Worm (Caenorhabditis elegans) whole organism, L1 larva: ENCODE results near the gene W09H1.4.

Source experiments
- C04F5.9 ChIP-seq: sonication (generic microtip); optimal IDR thresholded peaks from 2 replicates; lab custom pipeline; 2016; ENCODE audit warnings: missing genetic modification characterization, missing compliant biosample characterization
- C16A3.4 ChIP-seq: fragments of 150-350 bp; optimal IDR thresholded peaks from 2 replicates; lab custom pipeline; 2014; ENCODE audit warnings: missing biosample characterization, missing genetic modification characterization
- F16B12.6 ChIP-seq: fragments of 150-350 bp; optimal IDR thresholded peaks from 2 replicates; lab custom pipeline; 2014; ENCODE audit warnings: missing biosample characterization, missing genetic modification characterization
- Y116A8C.19 ChIP-seq: sonication (generic microtip); optimal IDR thresholded peaks from 2 replicates; lab custom pipeline; 2016; ENCODE audit warnings: missing compliant biosample characterization, missing genetic modification characterization, borderline replicate concordance
- aha-1 ChIP-seq: fragments of 150-350 bp; optimal IDR thresholded peaks from 2 replicates; lab custom pipeline; 2014; ENCODE audit warnings: missing biosample characterization, missing genetic modification characterization
- ceh-8 ChIP-seq: fragments of 200-800 bp; sonication (Bioruptor generic); optimal IDR thresholded peaks from 2 replicates; lab custom pipeline; 2018; ENCODE audit warnings: mild to moderate bottlenecking, missing genetic modification characterization, moderate library complexity, missing compliant biosample characterization
- ceh-82 ChIP-seq, 3 experiments: fragments of 150-350 bp in 1 of 3; sonication (generic microtip) in 2 of 3; optimal IDR thresholded peaks; 2 replicates each; lab custom pipeline; 2014 to 2017; ENCODE audit warnings: missing biosample characterization in 3 of 3, missing genetic modification characterization in 3 of 3
- dpl-1 ChIP-seq, 3 experiments: fragments of 150-350 bp in 2 of 3; sonication (generic microtip) in 1 of 3; optimal IDR thresholded peaks; 2 replicates each; lab custom pipeline; 2014 to 2017; ENCODE audit warnings: missing biosample characterization in 3 of 3, missing genetic modification characterization in 3 of 3, missing genetic modification reagents in 3 of 3
- dsc-1 ChIP-seq: sonication (generic microtip); optimal IDR thresholded peaks from 2 replicates; lab custom pipeline; 2016; ENCODE audit warnings: mild to moderate bottlenecking, missing genetic modification characterization, missing compliant biosample characterization
- efl-1 ChIP-seq, 4 experiments: fragments of 150-350 bp; optimal IDR thresholded peaks in 3 of 4; peaks in 1 of 4; 1 replicate in 1 of 4; 2 replicates in 3 of 4; lab custom pipeline; 2014; ENCODE audit warnings: missing biosample characterization in 2 of 4, missing genetic modification characterization in 2 of 4, missing genetic modification reagents in 2 of 4
- elt-3 ChIP-seq, 6 experiments: fragments of 150-350 bp in 1 of 6; sonication (generic microtip); optimal IDR thresholded peaks; 2 replicates each; lab custom pipeline; 2017 to 2018; ENCODE audit warnings: missing biosample characterization in 6 of 6, missing genetic modification characterization in 6 of 6, inconsistent platforms in 1 of 6
- ets-5 ChIP-seq: fragments of 200-800 bp; sonication (Bioruptor generic); IDR thresholded peaks from 2 replicates; pipeline ENCODE4 v1.3.6; 2022; ENCODE audit warnings: missing genetic modification characterization, missing compliant biosample characterization
- fkh-8 ChIP-seq: sonication (generic microtip); optimal IDR thresholded peaks from 2 replicates; lab custom pipeline; 2016; ENCODE audit warnings: mild to moderate bottlenecking, missing genetic modification characterization, missing compliant biosample characterization
- irx-1 ChIP-seq: sonication (generic microtip); optimal IDR thresholded peaks from 2 replicates; lab custom pipeline; 2016; ENCODE audit warnings: missing genetic modification characterization, missing compliant biosample characterization
- isw-1 ChIP-seq: fragments of 200-800 bp; sonication (Bioruptor generic); IDR thresholded peaks from 2 replicates; pipeline ENCODE4 v1.3.6; 2022; ENCODE audit warnings: missing genetic modification characterization, missing compliant biosample characterization
- jun-1 ChIP-seq: fragments of 150-350 bp; optimal IDR thresholded peaks from 2 replicates; lab custom pipeline; 2014; ENCODE audit warnings: missing biosample characterization, missing genetic modification reagents, missing genetic modification characterization
- lin-13 ChIP-seq: fragments of 150-350 bp; optimal IDR thresholded peaks from 2 replicates; lab custom pipeline; 2014; ENCODE audit warnings: missing biosample characterization, missing genetic modification reagents, missing genetic modification characterization
- lin-15B ChIP-seq: fragments of 150-350 bp; sonication (generic microtip); optimal IDR thresholded peaks from 3 replicates; lab custom pipeline; 2014; ENCODE audit warnings: missing biosample characterization, missing genetic modification characterization
- lin-35 ChIP-seq, 2 experiments: fragments of 150-350 bp; optimal IDR thresholded peaks; 2 replicates each; lab custom pipeline; 2014; ENCODE audit warnings: missing biosample characterization in 2 of 2, missing genetic modification characterization in 2 of 2, missing genetic modification reagents in 2 of 2
- lsy-2 ChIP-seq, 2 experiments: fragments of 150-350 bp; optimal IDR thresholded peaks; 2 replicates each; lab custom pipeline; 2014; ENCODE audit warnings: missing biosample characterization in 2 of 2, missing genetic modification characterization in 2 of 2
- mdl-1 ChIP-seq, 2 experiments: fragments of 150-350 bp; optimal IDR thresholded peaks; 2 replicates each; lab custom pipeline; 2014 to 2017; ENCODE audit warnings: missing biosample characterization in 2 of 2, missing genetic modification characterization in 2 of 2, inconsistent platforms in 1 of 2
- nhr-20 ChIP-seq: sonication (generic microtip); optimal IDR thresholded peaks from 2 replicates; lab custom pipeline; 2016; ENCODE audit warnings: mild to moderate bottlenecking, missing genetic modification characterization, missing compliant biosample characterization
- nhr-237 ChIP-seq: fragments of 150-350 bp; optimal IDR thresholded peaks from 2 replicates; lab custom pipeline; 2014; ENCODE audit warnings: missing biosample characterization, missing genetic modification characterization
- nhr-28 ChIP-seq: fragments of 150-350 bp; optimal IDR thresholded peaks from 2 replicates; lab custom pipeline; 2014; ENCODE audit warnings: missing biosample characterization, missing genetic modification characterization
- nhr-47 ChIP-seq: sonication (generic microtip); optimal IDR thresholded peaks from 2 replicates; lab custom pipeline; 2016; ENCODE audit warnings: mild to moderate bottlenecking, missing genetic modification characterization, moderate library complexity, missing compliant biosample characterization
- nhr-71 ChIP-seq: sonication (generic microtip); optimal IDR thresholded peaks from 2 replicates; lab custom pipeline; 2016; ENCODE audit warnings: mild to moderate bottlenecking, missing genetic modification characterization, moderate library complexity, missing compliant biosample characterization
- nhr-85 ChIP-seq: sonication (generic microtip); peaks from one replicate; lab custom pipeline; 2016; ENCODE audit warnings: missing genetic modification characterization, inconsistent platforms, missing compliant biosample characterization
- nhr-90 ChIP-seq: sonication (generic microtip); optimal IDR thresholded peaks from 2 replicates; lab custom pipeline; 2016; ENCODE audit warnings: mild to moderate bottlenecking, missing genetic modification characterization, missing compliant biosample characterization; ENCODE audit not compliant: poor library complexity
- pax-3 ChIP-seq: fragments of 200-800 bp; sonication (Bioruptor generic); optimal IDR thresholded peaks from 2 replicates; lab custom pipeline; 2018; ENCODE audit warnings: mild to moderate bottlenecking, missing genetic modification characterization, moderate library complexity, missing compliant biosample characterization
- rnt-1 ChIP-seq: sonication (generic microtip); optimal IDR thresholded peaks from 2 replicates; lab custom pipeline; 2016; ENCODE audit warnings: mild to moderate bottlenecking, missing genetic modification characterization, moderate library complexity, missing compliant biosample characterization
- skn-1 ChIP-seq: fragments of 150-350 bp; optimal IDR thresholded peaks from 2 replicates; lab custom pipeline; 2014; ENCODE audit warnings: missing biosample characterization, missing genetic modification characterization
- snu-23 ChIP-seq: sonication (generic microtip); optimal IDR thresholded peaks from 2 replicates; lab custom pipeline; 2016; ENCODE audit warnings: missing genetic modification characterization, missing compliant biosample characterization
- sptf-1 ChIP-seq: fragments of 150-350 bp; optimal IDR thresholded peaks from 2 replicates; lab custom pipeline; 2014; ENCODE audit warnings: missing biosample characterization, missing genetic modification characterization
- swsn-7 ChIP-seq: sonication (generic microtip); optimal IDR thresholded peaks from 2 replicates; lab custom pipeline; 2016; ENCODE audit warnings: missing genetic modification characterization, missing compliant biosample characterization
- tbx-2 ChIP-seq: sonication (generic microtip); optimal IDR thresholded peaks from 2 replicates; lab custom pipeline; 2016; ENCODE audit warnings: missing genetic modification characterization, missing compliant biosample characterization
- unc-130 ChIP-seq: fragments of 150-350 bp; optimal IDR thresholded peaks from 2 replicates; lab custom pipeline; 2017; ENCODE audit warnings: missing biosample characterization, missing genetic modification characterization, inconsistent platforms
- unc-30 ChIP-seq: sonication (generic microtip); optimal IDR thresholded peaks from 2 replicates; lab custom pipeline; 2017; ENCODE audit warnings: missing biosample characterization, missing genetic modification characterization
- xbp-1 ChIP-seq: sonication (generic microtip); optimal IDR thresholded peaks from 2 replicates; lab custom pipeline; 2016; ENCODE audit warnings: missing genetic modification characterization, missing compliant biosample characterization
- zag-1 ChIP-seq: fragments of 150-350 bp; optimal IDR thresholded peaks from 2 replicates; lab custom pipeline; 2014; ENCODE audit warnings: missing biosample characterization, missing genetic modification characterization
- zip-4 ChIP-seq: fragments of 200-800 bp; sonication (Bioruptor generic); optimal IDR thresholded peaks from 2 replicates; lab custom pipeline; 2018; ENCODE audit warnings: mild to moderate bottlenecking, missing genetic modification characterization, moderate library complexity, missing compliant biosample characterization
- ztf-11 ChIP-seq, 2 experiments: sonication (generic microtip); optimal IDR thresholded peaks; 2 replicates each; lab custom pipeline; 2016 to 2017; ENCODE audit warnings: missing genetic modification characterization in 2 of 2, missing biosample characterization in 1 of 2, missing compliant biosample characterization in 1 of 2

The W09H1.4 gene

ce11 chrII:13187188-13187587 lies 3.9 kb downstream of the W09H1.4 start, which contains the start of gene mecr-1:
Gene mecr-1 (minus strand): TSS chrII:13187314.
- TF ChIP-seq sptf-1 (tag; lab: Kevin White, UChicago) (no peak), lin-15B (tag; lab: Kevin White, UChicago) (peak; percentile 1), snu-23 (GFP tag; lab: Kevin White, UChicago) (peak; percentile 63), rnt-1 (tag; lab: Kevin White, UChicago) (peak; percentile 33), isw-1 (GFP tag; lab: Robert Waterston, UW) (0 out of 2 replicates have a peak, but pooled peaks have one; percentile 18), nhr-71 (tag; lab: Kevin White, UChicago) (peak; percentile 64), irx-1 (peak; percentile 18), xbp-1 (tag; lab: Kevin White, UChicago) (no peak), fkh-8 (tag; lab: Kevin White, UChicago) (peak; percentile 15), pax-3 (tag; lab: Kevin White, UChicago) (no peak), skn-1 (tag; lab: Kevin White, UChicago) (peak; percentile 32), swsn-7 (peak; percentile 4), tbx-2 (peak; percentile 51), lsy-2 (tag; optimal IDR thresholded peaks at IDR 0.05; lab: Kevin White, UChicago) (peak; percentile 48 to 73), jun-1 (no peak), lin-13 (GFP tag; lab: Kevin White, UChicago) (peak; percentile 17), dpl-1 (GFP tag; optimal IDR thresholded peaks at IDR 0.05; lab: Kevin White, UChicago) (peak; percentile 43 to 65 (median 64)), lin-35 (GFP tag; optimal IDR thresholded peaks at IDR 0.05; lab: Kevin White, UChicago) (peak; percentile 63 to 66), unc-30 (tag; lab: Kevin White, UChicago) (no peak), nhr-90 (tag; lab: Kevin White, UChicago) (peak; percentile 5), nhr-47 (tag; lab: Kevin White, UChicago) (peak; percentile 54), Y116A8C.19 (tag; lab: Kevin White, UChicago) (no peak), mdl-1 (tag; optimal IDR thresholded peaks at IDR 0.05; lab: Kevin White, UChicago) (no peak), nhr-28 (tag; lab: Kevin White, UChicago) (no peak), elt-3 (tag; optimal IDR thresholded peaks at IDR 0.05; lab: Kevin White, UChicago) (peak in 1 of 6 experiments; percentile 20), ets-5 (no peak), nhr-20 (no peak), ceh-82 (tag; optimal IDR thresholded peaks at IDR 0.05; lab: Kevin White, UChicago) (peak in 2 of 3 experiments; percentile 23 to 36), ceh-8 (GFP tag; lab: Kevin White, UChicago) (no peak), F16B12.6 (tag; lab: Kevin White, UChicago) (peak; percentile 8), C16A3.4 (tag; lab: Kevin White, UChicago) (no peak), nhr-237 (tag; lab: Kevin White, UChicago) (no peak), efl-1 (optimal IDR thresholded peaks at IDR 0.05; lab: Kevin White, UChicago) (peak; percentile 61 to 69), efl-1 (GFP tag; optimal IDR thresholded peaks at IDR 0.05 in 1 of 2; lab: Kevin White, UChicago) (peak; percentile 67 to 96), C04F5.9 (tag; lab: Kevin White, UChicago) (no peak), zip-4 (GFP tag; lab: Kevin White, UChicago) (no peak), aha-1 (tag; lab: Kevin White, UChicago) (no peak), ztf-11 (tag; optimal IDR thresholded peaks at IDR 0.05; lab: Kevin White, UChicago) (no peak), zag-1 (tag; lab: Kevin White, UChicago) (no peak), nhr-85 (peak; percentile 76), dsc-1 (tag; lab: Kevin White, UChicago) (no peak)
- TF ChIP-seq, all 84 proteins: peak for 21

- TF ChIP-seq unc-130 (no peak), dpl-1 (GFP tag; optimal IDR thresholded peaks at IDR 0.05; lab: Kevin White, UChicago) (peak in 1 of 3 experiments; percentile 3), efl-1 (optimal IDR thresholded peaks at IDR 0.05; lab: Kevin White, UChicago) (no peak), efl-1 (GFP tag; optimal IDR thresholded peaks at IDR 0.05 in 1 of 2; lab: Kevin White, UChicago) (peak; percentile 48 to 94), C16A3.4 (tag; lab: Kevin White, UChicago) (no peak)
Observed at ce11 chrII:13188084-13188483, 4.8 kb downstream of the W09H1.4 start.
